Worm (Caenorhabditis elegans) whole organism, early embryonic: ENCODE results near the gene B0507.6.

Experiments used
- F13C5.2 ChIP-seq: sonication (generic microtip); optimal IDR thresholded peaks from 2 replicates; lab custom pipeline; 2017; ENCODE audit warnings: mild to moderate bottlenecking, missing genetic modification characterization, inconsistent platforms, missing compliant biosample characterization
- ama-1 ChIP-seq: fragments of 150-350 bp; optimal IDR thresholded peaks from 2 replicates; lab custom pipeline; 2014
- sea-1 ChIP-seq: fragments of 200-800 bp; sonication (Bioruptor generic); conservative IDR thresholded peaks from 2 replicates; pipeline ENCODE4 v1.3.6; 2022; ENCODE audit warnings: missing genetic modification characterization, missing compliant biosample characterization
- tra-4 ChIP-seq: sonication (generic microtip); optimal IDR thresholded peaks from 2 replicates; lab custom pipeline; 2017; ENCODE audit warnings: missing genetic modification characterization, missing compliant biosample characterization

DNA sequence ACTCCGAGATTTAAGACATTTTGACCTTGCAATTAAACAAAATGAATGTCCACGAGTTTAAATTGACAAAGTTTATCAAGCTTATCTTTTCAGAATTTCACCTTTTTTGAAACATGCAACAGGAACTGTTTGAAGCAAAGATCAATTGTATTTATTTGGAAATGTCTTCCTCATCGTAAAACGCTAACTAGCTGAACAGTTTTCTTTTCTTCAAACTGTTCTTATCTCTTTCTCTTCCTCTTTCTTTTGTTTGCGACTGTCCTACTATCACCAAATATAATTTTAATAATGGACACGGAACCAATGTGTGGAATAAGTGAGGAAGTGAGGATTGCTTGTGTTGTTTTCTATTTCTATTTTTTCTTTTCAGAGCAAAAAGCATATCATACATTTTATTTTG is 13.0 kb upstream of the B0507.6 start, which contains the start of gene ZC196.4:
- TF ChIP-seq ama-1 (lab: Kevin White, UChicago) (no peak), tra-4 (tag; lab: Kevin White, UChicago) (no peak), sea-1 (GFP tag; lab: Robert Waterston, UW) (no peak), F13C5.2 (tag; lab: Kevin White, UChicago) (no peak)
